Worm (Caenorhabditis elegans) whole organism, young adult: ENCODE measurements around the gene R13H4.6.
A peak's percentile ranks its signal among the peaks of the same experiment; 100 is the strongest.

ENCODE experiments used
- B0019.2 ChIP-seq: fragments of 200-800 bp; sonication (Bioruptor generic); conservative IDR thresholded peaks from 2 replicates; pipeline ENCODE4 v1.3.6; 2022; ENCODE audit warnings: missing genetic modification reagents, missing genetic modification characterization, missing compliant biosample characterization
- B0261.1 ChIP-seq: sonication (generic microtip); optimal IDR thresholded peaks from 2 replicates; lab custom pipeline; 2016; ENCODE audit warnings: mild to moderate bottlenecking, missing genetic modification characterization, moderate library complexity, missing compliant biosample characterization
- B0336.3 ChIP-seq: fragments of 200-800 bp; sonication (Bioruptor generic); IDR thresholded peaks from 2 replicates; pipeline ENCODE4 v1.3.6; 2022; ENCODE audit warnings: missing genetic modification characterization, missing compliant biosample characterization
- F49E8.2 ChIP-seq: sonication (generic microtip); optimal IDR thresholded peaks from 3 replicates; lab custom pipeline; 2017; ENCODE audit warnings: missing genetic modification characterization, mild to moderate bottlenecking, missing compliant biosample characterization, antibody characterized with exemption, moderate library complexity; ENCODE audit not compliant: insufficient read depth
- T07F8.4 ChIP-seq: sonication (generic microtip); optimal IDR thresholded peaks from 2 replicates; lab custom pipeline; 2016; ENCODE audit warnings: mild to moderate bottlenecking, missing genetic modification characterization, moderate library complexity, missing compliant biosample characterization
- Y56A3A.18 ChIP-seq: fragments of 200-800 bp; sonication (Bioruptor generic); IDR thresholded peaks from 2 replicates; pipeline ENCODE4 v1.3.6; 2022; ENCODE audit warnings: missing genetic modification reagents, missing genetic modification characterization, missing compliant biosample characterization
- Y67H2A.10 ChIP-seq: fragments of 200-800 bp; sonication (Bioruptor generic); conservative IDR thresholded peaks from 2 replicates; pipeline ENCODE4 v1.3.6; 2022; ENCODE audit warnings: missing genetic modification reagents, missing genetic modification characterization, missing compliant biosample characterization
- ZK185.1 ChIP-seq: sonication (generic microtip); optimal IDR thresholded peaks from 2 replicates; lab custom pipeline; 2016; ENCODE audit warnings: mild to moderate bottlenecking, missing genetic modification characterization, missing compliant biosample characterization; ENCODE audit not compliant: poor library complexity, severe bottlenecking
- ama-1 ChIP-seq, 3 experiments: fragments of 150-350 bp in 1 of 3; sonication (generic microtip) in 2 of 3; optimal IDR thresholded peaks; 2 replicates each; lab custom pipeline; 2014 to 2018; ENCODE audit warnings: missing biosample characterization in 2 of 3, missing genetic modification characterization in 2 of 3, missing genetic modification reagents in 2 of 3
- aptf-2 ChIP-seq: fragments of 200-800 bp; sonication (Bioruptor generic); conservative IDR thresholded peaks from 2 replicates; pipeline ENCODE4 v1.3.6; 2022; ENCODE audit warnings: missing genetic modification reagents, missing genetic modification characterization, missing compliant biosample characterization
- atf-7 ChIP-seq: sonication (generic microtip); optimal IDR thresholded peaks from 2 replicates; lab custom pipeline; 2017; ENCODE audit warnings: mild to moderate bottlenecking, missing genetic modification characterization, missing compliant biosample characterization
- cebp-1 ChIP-seq, 2 experiments: fragments of 200-800 bp in 1 of 2; sonication (Bioruptor generic) in 1 of 2; sonication (generic microtip) in 1 of 2; IDR thresholded peaks in 1 of 2; optimal IDR thresholded peaks in 1 of 2; 2 replicates each; pipeline versions ENCODE4 v1.3.6 to Lab custom; 2017 to 2022; ENCODE audit warnings: missing compliant biosample characterization in 2 of 2, missing genetic modification characterization in 2 of 2, mild to moderate bottlenecking in 1 of 2, missing genetic modification reagents in 1 of 2, moderate library complexity in 1 of 2
- ceh-58 ChIP-seq: fragments of 200-800 bp; sonication (Bioruptor generic); IDR thresholded peaks from 2 replicates; pipeline ENCODE4 v1.3.6; 2022; ENCODE audit warnings: missing genetic modification characterization, missing compliant biosample characterization
- ceh-91 ChIP-seq: fragments of 200-800 bp; sonication (Bioruptor generic); IDR thresholded peaks from 2 replicates; pipeline ENCODE4 v1.3.6; 2022; ENCODE audit warnings: missing genetic modification reagents, missing genetic modification characterization, missing compliant biosample characterization
- chd-7 ChIP-seq: sonication (generic microtip); optimal IDR thresholded peaks from 2 replicates; lab custom pipeline; 2016; ENCODE audit warnings: mild to moderate bottlenecking, missing genetic modification characterization, moderate library complexity, missing compliant biosample characterization
- die-1 ChIP-seq: sonication (generic microtip); optimal IDR thresholded peaks from 2 replicates; lab custom pipeline; 2016; ENCODE audit warnings: missing genotype, mild to moderate bottlenecking, missing genetic modification characterization, missing compliant biosample characterization
- dox-1 ChIP-seq: fragments of 200-800 bp; sonication (Bioruptor generic); IDR thresholded peaks from 2 replicates; pipeline ENCODE4 v1.3.6; 2022; ENCODE audit warnings: missing genetic modification reagents, missing genetic modification characterization, missing compliant biosample characterization
- dpl-1 ChIP-seq: fragments of 150-350 bp; optimal IDR thresholded peaks from 2 replicates; lab custom pipeline; 2014; ENCODE audit warnings: missing biosample characterization, missing genetic modification reagents, missing genetic modification characterization
- egl-44 ChIP-seq: fragments of 200-800 bp; sonication (Bioruptor generic); IDR thresholded peaks from 2 replicates; pipeline ENCODE4 v1.3.6; 2022; ENCODE audit warnings: missing genetic modification reagents, missing genetic modification characterization, missing compliant biosample characterization
- him-1 ChIP-seq: sonication (generic microtip); optimal IDR thresholded peaks from 2 replicates; lab custom pipeline; 2016; ENCODE audit warnings: missing genotype, missing genetic modification reagents, missing genetic modification characterization, missing compliant biosample characterization
- hlh-12 ChIP-seq: sonication (generic microtip); optimal IDR thresholded peaks from 2 replicates; lab custom pipeline; 2016; ENCODE audit warnings: missing genetic modification characterization, missing compliant biosample characterization
- hsf-1 ChIP-seq: fragments of 200-800 bp; sonication (Bioruptor generic); IDR thresholded peaks from 2 replicates; pipeline ENCODE4 v1.3.6; 2022; ENCODE audit warnings: missing genetic modification reagents, missing genetic modification characterization, missing compliant biosample characterization
- let-526 ChIP-seq: fragments of 200-800 bp; sonication (Bioruptor generic); IDR thresholded peaks from 2 replicates; pipeline ENCODE4 v1.3.6; 2022; ENCODE audit warnings: missing genetic modification reagents, missing genetic modification characterization, missing compliant biosample characterization
- lin-54 ChIP-seq: fragments of 200-800 bp; sonication (Bioruptor generic); optimal IDR thresholded peaks from 2 replicates; lab custom pipeline; 2018; ENCODE audit warnings: mild to moderate bottlenecking, missing genetic modification characterization, missing compliant biosample characterization
- lir-1 ChIP-seq: fragments of 200-800 bp; sonication (Bioruptor generic); conservative IDR thresholded peaks from 2 replicates; pipeline ENCODE4 v1.3.6; 2022; ENCODE audit warnings: missing genetic modification reagents, missing genetic modification characterization, missing compliant biosample characterization
- madf-3 ChIP-seq: fragments of 200-800 bp; sonication (Bioruptor generic); IDR thresholded peaks from 2 replicates; pipeline ENCODE4 v1.3.6; 2022; ENCODE audit warnings: missing genetic modification reagents, missing genetic modification characterization, missing compliant biosample characterization
- mcd-1 ChIP-seq: fragments of 200-800 bp; sonication (Bioruptor generic); IDR thresholded peaks from 2 replicates; pipeline ENCODE4 v1.3.6; 2022; ENCODE audit warnings: missing genetic modification reagents, missing genetic modification characterization, missing compliant biosample characterization
- nfyb-1 ChIP-seq: fragments of 200-800 bp; sonication (Bioruptor generic); IDR thresholded peaks from 2 replicates; pipeline ENCODE4 v1.3.6; 2022; ENCODE audit warnings: missing genetic modification reagents, missing genetic modification characterization, missing compliant biosample characterization
- nhr-90 ChIP-seq: sonication (generic microtip); optimal IDR thresholded peaks from 2 replicates; lab custom pipeline; 2016; ENCODE audit warnings: missing genotype, mild to moderate bottlenecking, missing genetic modification characterization, missing compliant biosample characterization
- rpc-1 ChIP-seq, 2 experiments: fragments of 150-350 bp in 1 of 2; sonication (generic microtip) in 1 of 2; optimal IDR thresholded peaks; 2 replicates each; lab custom pipeline; 2014 to 2018; ENCODE audit warnings: missing biosample characterization in 1 of 2, missing genetic modification characterization in 1 of 2, missing genetic modification reagents in 1 of 2, missing genotype in 1 of 2
- sea-2 ChIP-seq: fragments of 200-800 bp; sonication (Bioruptor generic); IDR thresholded peaks from 2 replicates; pipeline ENCODE4 v1.3.6; 2022; ENCODE audit warnings: missing genetic modification characterization, missing compliant biosample characterization
- somi-1 ChIP-seq: fragments of 200-800 bp; sonication (Bioruptor generic); optimal IDR thresholded peaks from 2 replicates; lab custom pipeline; 2018; ENCODE audit warnings: mild to moderate bottlenecking, missing genetic modification characterization, missing compliant biosample characterization
- tbx-9 ChIP-seq: sonication (generic microtip); optimal IDR thresholded peaks from 2 replicates; lab custom pipeline; 2016; ENCODE audit warnings: borderline replicate concordance, missing genetic modification characterization, inconsistent platforms, missing compliant biosample characterization
- unc-62 ChIP-seq: fragments of 150-350 bp; optimal IDR thresholded peaks from 2 replicates; lab custom pipeline; 2014; ENCODE audit warnings: missing biosample characterization, missing genetic modification reagents, missing genetic modification characterization
- xnd-1 ChIP-seq: sonication (generic microtip); optimal IDR thresholded peaks from 2 replicates; lab custom pipeline; 2016; ENCODE audit warnings: missing genotype, missing genetic modification reagents, missing genetic modification characterization, missing compliant biosample characterization
- ztf-22 ChIP-seq: fragments of 200-800 bp; sonication (Bioruptor generic); optimal IDR thresholded peaks from 2 replicates; lab custom pipeline; 2018; ENCODE audit warnings: mild to moderate bottlenecking, missing genetic modification characterization, moderate library complexity, missing compliant biosample characterization
- ztf-28 ChIP-seq: fragments of 200-800 bp; sonication (Bioruptor generic); IDR thresholded peaks from 2 replicates; pipeline ENCODE4 v1.3.6; 2022; ENCODE audit warnings: missing genetic modification reagents, missing genetic modification characterization, missing compliant biosample characterization
- ztf-3 ChIP-seq: fragments of 200-800 bp; sonication (Bioruptor generic); optimal IDR thresholded peaks from 2 replicates; lab custom pipeline; 2018; ENCODE audit warnings: mild to moderate bottlenecking, missing genetic modification characterization, missing compliant biosample characterization

The R13H4.6 gene

DNA sequence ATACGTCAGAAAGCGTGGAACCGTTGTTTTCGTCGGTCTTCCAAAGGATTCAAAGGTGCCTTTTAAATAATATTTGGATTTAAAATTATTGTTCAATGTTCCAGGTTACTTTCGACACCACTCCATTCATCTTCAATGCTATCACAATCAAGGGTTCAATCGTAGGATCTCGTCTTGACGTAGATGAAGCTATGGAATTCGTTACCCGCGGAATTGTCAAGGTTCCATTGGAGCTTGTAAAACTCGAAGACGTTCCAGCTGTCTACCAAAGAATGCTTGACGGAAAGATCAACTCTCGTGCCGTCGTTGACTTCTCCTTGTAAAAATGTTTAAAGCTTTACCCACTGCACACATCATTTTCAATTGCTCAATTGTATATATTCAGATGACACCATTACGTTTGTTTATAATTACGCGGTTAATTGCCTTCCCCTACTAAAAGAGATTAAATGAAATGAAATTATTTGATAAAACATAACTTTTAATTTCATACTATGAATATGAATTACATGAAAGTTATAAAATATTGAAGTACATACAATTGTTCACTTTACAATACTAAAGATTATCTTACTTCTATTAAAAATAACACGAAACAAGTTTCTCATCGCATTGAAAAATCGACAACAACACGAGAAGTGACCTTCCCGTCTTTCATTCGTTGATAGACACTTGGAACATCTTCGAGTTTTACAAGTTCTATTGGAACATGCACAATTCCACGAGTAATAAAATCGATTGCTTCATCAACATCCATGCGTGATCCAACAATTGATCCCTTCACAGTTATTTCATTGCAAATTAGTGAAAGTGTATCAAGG lies 26.4 kb downstream of the R13H4.6 start (continued):
- TF ChIP-seq somi-1 (GFP tag; lab: Kevin White, UChicago): peak; percentile 6
- TF ChIP-seq lir-1: 0 out of 2 replicates have a peak, but pooled peaks have one; percentile 33
- TF ChIP-seq let-526 (GFP tag; lab: Robert Waterston, UW): peak; percentile 15; the same call in 1 of the 2 replicates
- TF ChIP-seq him-1 (tag; lab: Kevin White, UChicago): no peak
- no peak for TF ChIP-seq unc-62 (GFP tag; lab: Kevin White, UChicago)
- TF ChIP-seq rpc-1 (optimal IDR thresholded peaks at IDR 0.05; lab: Kevin White, UChicago): no peak
- no peak for TF ChIP-seq rpc-1 (tag; optimal IDR thresholded peaks at IDR 0.05; lab: Kevin White, UChicago)
- no peak for TF ChIP-seq ZK185.1 (tag; lab: Kevin White, UChicago)
- TF ChIP-seq nfyb-1 (GFP tag; lab: Robert Waterston, UW): peak; percentile 77

- no peak for TF ChIP-seq hsf-1 (GFP tag; lab: Robert Waterston, UW)
- TF ChIP-seq lir-1: no peak
- no peak for TF ChIP-seq atf-7 (tag; lab: Kevin White, UChicago)
- TF ChIP-seq F49E8.2 (tag; lab: Kevin White, UChicago): no peak
- TF ChIP-seq B0261.1 (tag; lab: Kevin White, UChicago): no peak
- TF ChIP-seq, all 124 proteins: peak for 0
These were observed 28.4 kb downstream of the R13H4.6 start, which contains the start of the genes sodh-2 and srx-76 for ce11 chrV:11891143-11891862. Gene sodh-2 (minus strand): TSS chrV:11891243. Gene srx-76 (plus strand): TSS chrV:11891812.

DNA sequence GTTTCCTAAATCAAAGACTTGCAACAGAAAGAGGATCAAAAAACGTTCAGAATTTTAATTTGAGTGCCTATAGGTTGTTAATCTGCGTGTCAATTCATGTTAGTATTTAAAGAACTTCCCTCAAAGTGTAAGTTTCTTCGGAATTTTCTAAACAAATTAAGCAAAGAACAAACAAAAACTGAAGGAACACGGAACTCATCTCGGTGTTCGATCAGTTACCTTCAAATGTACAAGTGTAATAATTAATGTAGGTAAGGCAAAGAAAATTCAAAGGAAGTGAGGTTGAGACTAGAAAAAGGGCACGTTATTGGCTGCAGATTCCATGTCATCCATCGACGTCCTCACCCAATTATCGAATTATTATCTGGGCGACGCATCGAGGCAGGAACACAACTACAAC lies 31.1 kb downstream of the R13H4.6 start, which contains the start of gene K12G11.6:
K12G11.6 (plus strand) TSS at position 357 of the 400 bp plus-strand sequence.
- TF ChIP-seq egl-44 (GFP tag; lab: Robert Waterston, UW) (no peak), aptf-2 (GFP tag; lab: Robert Waterston, UW) (no peak), Y67H2A.10 (GFP tag; lab: Robert Waterston, UW) (no peak), dox-1 (GFP tag; lab: Robert Waterston, UW) (no peak), Y56A3A.18 (no peak), chd-7 (no peak), hlh-12 (no peak), nhr-90 (tag; lab: Kevin White, UChicago) (no peak), die-1 (tag; lab: Kevin White, UChicago) (no peak), ztf-22 (no peak)

DNA sequence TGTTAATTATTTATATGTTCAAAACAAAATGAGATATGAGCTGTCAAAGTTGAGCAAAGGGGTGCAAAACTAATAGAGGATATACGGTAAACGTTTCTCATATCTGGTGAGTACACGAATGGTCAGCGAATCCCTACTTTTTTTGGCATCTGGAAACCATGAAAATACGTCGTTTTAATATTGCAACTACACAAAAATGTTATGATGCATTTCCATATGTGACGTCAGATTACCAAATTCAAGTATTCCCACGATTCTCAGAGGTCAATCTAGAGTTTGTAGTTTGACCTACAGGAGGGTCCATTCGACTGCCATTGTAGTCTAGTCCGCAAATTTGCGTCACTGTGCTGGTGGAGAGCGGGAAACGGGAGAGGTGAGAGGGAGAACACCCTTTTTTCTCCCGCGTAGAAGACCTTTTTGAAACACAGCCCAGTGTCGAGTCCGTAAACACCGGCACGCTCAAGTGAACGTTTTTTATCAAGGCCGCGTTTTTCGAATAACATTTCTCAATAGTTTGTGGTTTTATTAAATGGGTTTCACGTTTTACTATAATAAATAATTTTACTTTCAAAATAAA lies 33.5 kb downstream of the R13H4.6 start:
- no peak for TF ChIP-seq ceh-91
- no peak for TF ChIP-seq tbx-9
- peak; percentile 62; the same call in 1 of the 2 replicates for TF ChIP-seq hsf-1 (GFP tag; lab: Robert Waterston, UW)
- peak; percentile 53 for TF ChIP-seq xnd-1
- no peak for TF ChIP-seq ceh-58 (GFP tag; lab: Robert Waterston, UW)
- TF ChIP-seq sea-2 (GFP tag; lab: Robert Waterston, UW): no peak
- TF ChIP-seq B0019.2 (GFP tag; lab: Robert Waterston, UW): no peak
- TF ChIP-seq lin-54 (GFP tag; lab: Kevin White, UChicago): peak; percentile 64
- TF ChIP-seq dox-1 (GFP tag; lab: Robert Waterston, UW): peak; percentile 74; the same call in 1 of the 2 replicates
- TF ChIP-seq dpl-1 (GFP tag; lab: Kevin White, UChicago): peak; percentile 52
- no peak for TF ChIP-seq T07F8.4 (tag; lab: Kevin White, UChicago)
- TF ChIP-seq mcd-1 (GFP tag; lab: Robert Waterston, UW): peak; percentile 48; the same call in 1 of the 2 replicates
- TF ChIP-seq chd-7: no peak
- peak; percentile 43; the same call in 1 of the 2 replicates for TF ChIP-seq B0336.3 (GFP tag; lab: Robert Waterston, UW)
- TF ChIP-seq madf-3 (GFP tag; lab: Robert Waterston, UW): 0 out of 2 replicates have a peak, but pooled peaks have one; percentile 62
- TF ChIP-seq ztf-28 (GFP tag; lab: Robert Waterston, UW): 0 out of 2 replicates have a peak, but pooled peaks have one; percentile 39
- TF ChIP-seq ztf-3 (GFP tag; lab: Kevin White, UChicago): no peak
- no peak for TF ChIP-seq cebp-1 (GFP tag; IDR thresholded peaks at IDR 0.05; lab: Robert Waterston, UW)
- TF ChIP-seq cebp-1 (tag; optimal IDR thresholded peaks at IDR 0.05; lab: Kevin White, UChicago): peak; percentile 45
- TF ChIP-seq ama-1 (optimal IDR thresholded peaks at IDR 0.05; lab: Kevin White, UChicago): no peak
- TF ChIP-seq ama-1 (GFP tag; optimal IDR thresholded peaks at IDR 0.05; lab: Kevin White, UChicago): no peak
